Worm (Caenorhabditis elegans) whole organism, L4 larva: ENCODE measurements around the gene ifbp-1.

ENCODE experiments used
- ama-1 ChIP-seq: fragments of 150-350 bp; optimal IDR thresholded peaks from 2 replicates; lab custom pipeline; 2014; ENCODE audit warnings: inconsistent platforms, mixed read lengths
- egl-27 ChIP-seq: sonication (generic microtip); optimal IDR thresholded peaks from 3 replicates; lab custom pipeline; 2017; ENCODE audit warnings: missing biosample characterization, missing genetic modification reagents, missing genetic modification characterization
- fkh-10 ChIP-seq: fragments of 150-350 bp; optimal IDR thresholded peaks from 2 replicates; lab custom pipeline; 2014; ENCODE audit warnings: missing biosample characterization, missing genetic modification reagents, missing genetic modification characterization
- hmg-1.1 ChIP-seq: fragments of 200-800 bp; sonication (Bioruptor generic); IDR thresholded peaks from 2 replicates; pipeline ENCODE4 v1.3.6; 2022; ENCODE audit warnings: missing genetic modification reagents, missing genetic modification characterization, missing compliant biosample characterization
- lin-1 ChIP-seq: fragments of 200-800 bp; sonication (Bioruptor generic); IDR thresholded peaks from 2 replicates; pipeline ENCODE4 v1.3.6; 2022; ENCODE audit warnings: missing genetic modification reagents, missing genetic modification characterization, missing compliant biosample characterization
- nhr-11 ChIP-seq: fragments of 150-350 bp; optimal IDR thresholded peaks from 2 replicates; lab custom pipeline; 2014; ENCODE audit warnings: missing biosample characterization, missing genetic modification characterization
- nhr-237 ChIP-seq: sonication (generic microtip); optimal IDR thresholded peaks from 2 replicates; lab custom pipeline; 2017; ENCODE audit warnings: missing biosample characterization, missing genetic modification characterization
- nhr-76 ChIP-seq: fragments of 150-350 bp; optimal IDR thresholded peaks from 2 replicates; lab custom pipeline; 2014; ENCODE audit warnings: missing biosample characterization, missing genetic modification characterization
- zfp-3 ChIP-seq: fragments of 200-800 bp; sonication (Bioruptor generic); conservative IDR thresholded peaks from 2 replicates; pipeline ENCODE4 v1.3.6; 2022; ENCODE audit warnings: missing genetic modification reagents, missing genetic modification characterization, missing compliant biosample characterization

ce11 chrV:13363415-13363814, 16.6 kb downstream of the ifbp-1 start, which contains the start of gene srg-46:
- TF ChIP-seq fkh-10 (GFP tag; lab: Kevin White, UChicago) (no peak), egl-27 (tag; lab: Kevin White, UChicago) (no peak), zfp-3 (no peak), ama-1 (lab: Kevin White, UChicago) (no peak), hmg-1.1 (no peak), nhr-76 (tag; lab: Kevin White, UChicago) (no peak), nhr-11 (no peak), nhr-237 (tag; lab: Kevin White, UChicago) (no peak), lin-1 (GFP tag; lab: Robert Waterston, UW) (no peak)
